Worm (Caenorhabditis elegans) whole organism, L1 larva: Measurements from ENCODE around the gene F57G4.10.
"Not testable (repeated sequence)": the region's sequence is repeated elsewhere in the genome, so short reads cannot be mapped to it uniquely, and the experiment has no call there.

ENCODE experiments used
- aly-2 ChIP-seq: fragments of 150-350 bp; optimal IDR thresholded peaks from 2 replicates; lab custom pipeline; 2014; ENCODE audit warnings: missing biosample characterization, missing genetic modification characterization
- efl-1 ChIP-seq, 4 experiments: fragments of 150-350 bp; optimal IDR thresholded peaks in 3 of 4; peaks in 1 of 4; 1 replicate in 1 of 4; 2 replicates in 3 of 4; lab custom pipeline; 2014; ENCODE audit warnings: missing biosample characterization in 2 of 4, missing genetic modification characterization in 2 of 4, missing genetic modification reagents in 2 of 4
- grh-1 ChIP-seq: fragments of 200-800 bp; sonication (Bioruptor generic); IDR thresholded peaks from 2 replicates; pipeline ENCODE4 v1.3.6; 2022; ENCODE audit warnings: missing genetic modification reagents, missing genetic modification characterization, missing compliant biosample characterization
- nhr-28 ChIP-seq: fragments of 150-350 bp; optimal IDR thresholded peaks from 2 replicates; lab custom pipeline; 2014; ENCODE audit warnings: missing biosample characterization, missing genetic modification characterization
- snpc-4 ChIP-seq: fragments of 150-350 bp; optimal IDR thresholded peaks from 2 replicates; lab custom pipeline; 2014; ENCODE audit warnings: missing biosample characterization, missing genetic modification characterization
- sptf-1 ChIP-seq: fragments of 150-350 bp; optimal IDR thresholded peaks from 2 replicates; lab custom pipeline; 2014; ENCODE audit warnings: missing biosample characterization, missing genetic modification characterization
- zag-1 ChIP-seq: fragments of 150-350 bp; optimal IDR thresholded peaks from 2 replicates; lab custom pipeline; 2014; ENCODE audit warnings: missing biosample characterization, missing genetic modification characterization

DNA sequence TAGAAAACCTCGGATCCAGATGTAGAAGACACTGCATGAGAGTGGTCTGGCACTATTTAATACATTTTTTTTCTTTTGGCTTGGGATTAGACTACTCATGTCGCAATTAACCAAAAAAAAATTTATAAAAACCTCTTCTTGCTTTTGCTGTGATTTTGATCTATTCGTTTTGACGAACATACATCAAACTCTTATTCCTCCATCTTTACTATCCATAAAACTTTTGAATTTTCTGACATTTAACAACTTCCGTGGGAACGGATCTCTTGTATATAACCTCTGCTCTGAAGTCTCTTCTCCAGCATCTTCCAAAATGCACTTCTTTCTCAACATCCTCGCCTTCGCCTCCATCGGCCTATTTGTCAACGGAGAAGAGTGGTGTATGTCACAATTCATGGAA is 22.6 kb upstream of the F57G4.10 start, which contains the start of gene Y6G8.16:
- not testable (repeated sequence) for TF ChIP-seq zag-1 (tag; lab: Kevin White, UChicago); efl-1 (optimal IDR thresholded peaks at IDR 0.05; lab: Kevin White, UChicago); efl-1 (GFP tag; optimal IDR thresholded peaks at IDR 0.05 in 1 of 2; lab: Kevin White, UChicago); nhr-28; snpc-4 (tag; lab: Kevin White, UChicago); sptf-1; grh-1 (GFP tag; lab: Robert Waterston, UW); aly-2 (tag; lab: Kevin White, UChicago)
